Fruit fly (Drosophila melanogaster): ENCODE results near the gene CG32040.

Gene CG32040

DNA sequence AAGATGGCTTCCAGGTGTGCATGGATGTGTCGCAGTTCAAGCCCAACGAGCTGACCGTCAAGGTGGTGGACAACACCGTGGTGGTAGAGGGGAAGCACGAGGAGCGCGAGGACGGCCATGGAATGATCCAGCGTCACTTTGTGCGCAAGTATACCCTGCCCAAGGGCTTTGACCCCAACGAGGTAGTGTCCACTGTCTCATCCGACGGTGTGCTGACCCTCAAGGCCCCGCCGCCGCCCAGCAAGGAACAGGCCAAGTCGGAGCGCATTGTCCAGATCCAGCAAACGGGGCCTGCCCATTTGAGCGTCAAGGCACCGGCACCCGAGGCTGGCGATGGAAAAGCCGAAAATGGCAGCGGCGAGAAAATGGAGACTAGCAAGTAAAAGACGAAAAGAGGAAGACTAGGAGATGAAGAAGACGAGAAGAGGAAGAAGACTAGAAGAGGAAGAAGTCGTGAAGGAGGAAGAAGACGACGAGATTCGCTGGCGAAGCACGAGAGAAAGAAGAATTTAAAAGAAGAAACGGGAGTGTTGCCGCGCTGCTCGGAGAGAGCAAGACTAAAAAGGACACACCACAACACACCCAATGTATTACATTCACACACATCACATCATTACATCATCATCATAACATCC is 30.7 kb downstream of the CG32040 start:
- TF ChIP-seq CG8159 (tag; optimal IDR thresholded peaks at IDR 0.05): no peak
- peak; percentile 76 for TF ChIP-seq EcR (GFP tag; optimal IDR thresholded peaks at IDR 0.05)

dm6 chr3L:9391340-9391980 is 37.6 kb downstream of the CG32040 start:
- no peak for TF ChIP-seq Pif1B (GFP tag; optimal IDR thresholded peaks at IDR 0.05)
- TF ChIP-seq EcR (GFP tag; optimal IDR thresholded peaks at IDR 0.05): peak; percentile 33

dm6 chr3L:9396038-9396437 is 42.2 kb downstream of the CG32040 start:
- TF ChIP-seq CG10348 (GFP tag; IDR thresholded peaks at IDR 0.05): no peak
- no peak for TF ChIP-seq CG8301 (tag; optimal IDR thresholded peaks at IDR 0.05)
- no peak for TF ChIP-seq rn (GFP tag; IDR thresholded peaks at IDR 0.05)
- TF ChIP-seq Pif1B (GFP tag; optimal IDR thresholded peaks at IDR 0.05): no peak
- TF ChIP-seq CG4496 (GFP tag; IDR thresholded peaks at IDR 0.05): no peak
- TF ChIP-seq gl (tag; optimal IDR thresholded peaks at IDR 0.05): no peak
- TF ChIP-seq CG8159 (tag; optimal IDR thresholded peaks at IDR 0.05): no peak
- TF ChIP-seq EcR (GFP tag; optimal IDR thresholded peaks at IDR 0.05): no peak
- TF ChIP-seq fd96Ca (GFP tag; IDR thresholded peaks at IDR 0.05): no peak
- TF ChIP-seq CG13204 (GFP tag; optimal IDR thresholded peaks at IDR 0.05): no peak

- peak; percentile 30; the same call in 1 of the 2 replicates for TF ChIP-seq CG12605 (GFP tag; IDR thresholded peaks at IDR 0.05)
- TF ChIP-seq CG15710 (tag; optimal IDR thresholded peaks at IDR 0.05): no peak
- TF ChIP-seq Ets98B (GFP tag; IDR thresholded peaks at IDR 0.05): no peak
- TF ChIP-seq EcR (GFP tag; optimal IDR thresholded peaks at IDR 0.05): peak; percentile 33
Observed at dm6 chr3L:9396704-9397103, 42.9 kb downstream of the CG32040 start.

dm6 chr3L:9397156-9397555 is 43.3 kb downstream of the CG32040 start:
- TF ChIP-seq CG9948 (tag; optimal IDR thresholded peaks at IDR 0.05) (no peak), Pif1A (GFP tag; optimal IDR thresholded peaks at IDR 0.05) (peak; percentile 29), CG32121 (GFP tag; IDR thresholded peaks at IDR 0.05) (peak; percentile 51; the same call in 1 of the 2 replicates), CG10348 (GFP tag; IDR thresholded peaks at IDR 0.05) (no peak), CG34367 (tag; optimal IDR thresholded peaks at IDR 0.05) (no peak), Pif1B (GFP tag; optimal IDR thresholded peaks at IDR 0.05) (peak; percentile 12), CG8301 (tag; optimal IDR thresholded peaks at IDR 0.05) (no peak), CG17806 (tag; optimal IDR thresholded peaks at IDR 0.05) (no peak), CG15710 (tag; optimal IDR thresholded peaks at IDR 0.05) (no peak), CG8159 (tag; optimal IDR thresholded peaks at IDR 0.05) (no peak), rn (GFP tag; IDR thresholded peaks at IDR 0.05) (no peak), CG13204 (GFP tag; optimal IDR thresholded peaks at IDR 0.05) (no peak), Ets98B (GFP tag; IDR thresholded peaks at IDR 0.05) (no peak), CG14655 (GFP tag; optimal IDR thresholded peaks at IDR 0.05) (peak; percentile 22), Snoo (tag; optimal IDR thresholded peaks at IDR 0.05) (no peak), gl (tag; optimal IDR thresholded peaks at IDR 0.05) (peak; percentile 49), CG12605 (GFP tag; IDR thresholded peaks at IDR 0.05) (no peak), fd96Ca (GFP tag; IDR thresholded peaks at IDR 0.05) (no peak), CG4496 (GFP tag; IDR thresholded peaks at IDR 0.05) (peak; percentile 54; the same call in 1 of the 3 replicates), EcR (GFP tag; optimal IDR thresholded peaks at IDR 0.05) (no peak), D1 (tag; optimal IDR thresholded peaks at IDR 0.05) (no peak)

dm6 chr3L:9398028-9398427 is 44.2 kb downstream of the CG32040 start:
- TF ChIP-seq CG13204 (GFP tag; optimal IDR thresholded peaks at IDR 0.05) (no peak), gl (tag; optimal IDR thresholded peaks at IDR 0.05) (no peak), rn (GFP tag; IDR thresholded peaks at IDR 0.05) (no peak), CG15710 (tag; optimal IDR thresholded peaks at IDR 0.05) (no peak), Pif1A (GFP tag; optimal IDR thresholded peaks at IDR 0.05) (no peak), CG4496 (GFP tag; IDR thresholded peaks at IDR 0.05) (no peak), CG14655 (GFP tag; optimal IDR thresholded peaks at IDR 0.05) (no peak), CG9948 (tag; optimal IDR thresholded peaks at IDR 0.05) (no peak), CG8301 (tag; optimal IDR thresholded peaks at IDR 0.05) (no peak), CG12605 (GFP tag; IDR thresholded peaks at IDR 0.05) (no peak)

dm6 chr3L:9398435-9398981 is 44.7 kb downstream of the CG32040 start:
- TF ChIP-seq Ets98B (GFP tag; IDR thresholded peaks at IDR 0.05) (0 out of 2 replicates have a peak, but pooled peaks have one; percentile 46), Snoo (tag; optimal IDR thresholded peaks at IDR 0.05) (peak; percentile 29), D1 (tag; optimal IDR thresholded peaks at IDR 0.05) (peak; percentile 3), CG12605 (GFP tag; IDR thresholded peaks at IDR 0.05) (0 out of 2 replicates have a peak, but pooled peaks have one; percentile 46), CG9948 (tag; optimal IDR thresholded peaks at IDR 0.05) (peak; percentile 17), CG4496 (GFP tag; IDR thresholded peaks at IDR 0.05) (peak; percentile 50; the same call in 1 of the 3 replicates), CG17806 (tag; optimal IDR thresholded peaks at IDR 0.05) (peak; percentile 1), CG14655 (GFP tag; optimal IDR thresholded peaks at IDR 0.05) (no peak), CG32121 (GFP tag; IDR thresholded peaks at IDR 0.05) (peak; percentile 35; the same call in 1 of the 2 replicates), Pif1A (GFP tag; optimal IDR thresholded peaks at IDR 0.05) (no peak), EcR (GFP tag; optimal IDR thresholded peaks at IDR 0.05) (peak; percentile 86), CG8159 (tag; optimal IDR thresholded peaks at IDR 0.05) (peak; percentile 20), rn (GFP tag; IDR thresholded peaks at IDR 0.05) (no peak), Pif1B (GFP tag; optimal IDR thresholded peaks at IDR 0.05) (no peak), CG15710 (tag; optimal IDR thresholded peaks at IDR 0.05) (peak; percentile 9), CG10348 (GFP tag; IDR thresholded peaks at IDR 0.05) (no peak), gl (tag; optimal IDR thresholded peaks at IDR 0.05) (no peak)
